Worm (Caenorhabditis elegans) whole organism, mixed stage, embryonic: ENCODE measurements around the gene K03H1.13.

ENCODE experiments used
- M03D4.4 ChIP-seq: sonication (generic microtip); optimal IDR thresholded peaks from 2 replicates; lab custom pipeline; 2017; ENCODE audit warnings: mild to moderate bottlenecking, missing genetic modification characterization, missing compliant biosample characterization
- bed-3 ChIP-seq: fragments of 200-800 bp; sonication (Bioruptor generic); optimal IDR thresholded peaks from 3 replicates; lab custom pipeline; 2018; ENCODE audit warnings: mild to moderate bottlenecking, missing genetic modification characterization, moderate library complexity, missing compliant biosample characterization
- blmp-1 ChIP-seq: fragments of 150-350 bp; optimal IDR thresholded peaks from 2 replicates; lab custom pipeline; 2014; ENCODE audit warnings: missing biosample characterization, missing genetic modification characterization
- ceh-39 ChIP-seq: fragments of 150-350 bp; optimal IDR thresholded peaks from 2 replicates; lab custom pipeline; 2014; ENCODE audit warnings: missing biosample characterization, missing genetic modification characterization
- ceh-43 ChIP-seq: fragments of 200-800 bp; sonication (Bioruptor generic); optimal IDR thresholded peaks from 2 replicates; lab custom pipeline; 2018; ENCODE audit warnings: mild to moderate bottlenecking, missing genetic modification characterization, moderate library complexity, missing compliant biosample characterization
- ceh-83 ChIP-seq: fragments of 200-800 bp; sonication (Bioruptor generic); optimal IDR thresholded peaks from 2 replicates; lab custom pipeline; 2018; ENCODE audit warnings: mild to moderate bottlenecking, missing genetic modification characterization, missing compliant biosample characterization
- ces-1 ChIP-seq: fragments of 150-350 bp; optimal IDR thresholded peaks from 2 replicates; lab custom pipeline; 2014; ENCODE audit warnings: missing biosample characterization, missing genetic modification reagents, missing genetic modification characterization
- cnd-1 ChIP-seq: fragments of 200-800 bp; sonication (Bioruptor generic); optimal IDR thresholded peaks from 2 replicates; lab custom pipeline; 2018; ENCODE audit warnings: mild to moderate bottlenecking, missing genetic modification characterization, missing compliant biosample characterization
- drap-1 ChIP-seq: fragments of 200-800 bp; sonication (Bioruptor generic); optimal IDR thresholded peaks from 3 replicates; lab custom pipeline; 2018; ENCODE audit warnings: mild to moderate bottlenecking, missing genetic modification characterization, missing compliant biosample characterization
- elt-1 ChIP-seq: sonication (generic microtip); optimal IDR thresholded peaks from 2 replicates; lab custom pipeline; 2017; ENCODE audit warnings: missing genetic modification characterization, mild to moderate bottlenecking, missing compliant biosample characterization, antibody characterized with exemption, moderate library complexity, borderline replicate concordance; ENCODE audit not compliant: insufficient read depth
- elt-3 ChIP-seq: fragments of 150-350 bp; optimal IDR thresholded peaks from 2 replicates; lab custom pipeline; 2014; ENCODE audit warnings: missing biosample characterization, missing genetic modification characterization
- flh-1 ChIP-seq: fragments of 200-800 bp; sonication (Bioruptor generic); optimal IDR thresholded peaks from 2 replicates; lab custom pipeline; 2018; ENCODE audit warnings: mild to moderate bottlenecking, missing genetic modification characterization, moderate library complexity, missing compliant biosample characterization
- ham-2 ChIP-seq: fragments of 200-800 bp; sonication (Bioruptor generic); optimal IDR thresholded peaks from 2 replicates; lab custom pipeline; 2018; ENCODE audit warnings: mild to moderate bottlenecking, missing genetic modification characterization, missing compliant biosample characterization
- hlh-1 ChIP-seq: fragments of 150-350 bp; optimal IDR thresholded peaks from 2 replicates; lab custom pipeline; 2014; ENCODE audit warnings: missing biosample characterization, missing genetic modification reagents, missing genetic modification characterization
- lin-13 ChIP-seq: fragments of 150-350 bp; optimal IDR thresholded peaks from 2 replicates; lab custom pipeline; 2014; ENCODE audit warnings: missing biosample characterization, missing genetic modification characterization
- lin-32 ChIP-seq: fragments of 200-800 bp; sonication (Bioruptor generic); optimal IDR thresholded peaks from 2 replicates; lab custom pipeline; 2018; ENCODE audit warnings: mild to moderate bottlenecking, missing genetic modification characterization, missing compliant biosample characterization
- lsy-2 ChIP-seq: fragments of 150-350 bp; optimal IDR thresholded peaks from 2 replicates; lab custom pipeline; 2014; ENCODE audit warnings: missing biosample characterization, missing genetic modification characterization
- mab-5 ChIP-seq: fragments of 150-350 bp; optimal IDR thresholded peaks from 2 replicates; lab custom pipeline; 2014; ENCODE audit warnings: missing biosample characterization, missing genetic modification characterization
- mep-1 ChIP-seq: fragments of 150-350 bp; optimal IDR thresholded peaks from 2 replicates; lab custom pipeline; 2017; ENCODE audit warnings: missing biosample characterization, missing genetic modification reagents, missing genetic modification characterization, inconsistent platforms
- mls-2 ChIP-seq: sonication (generic microtip); optimal IDR thresholded peaks from 2 replicates; lab custom pipeline; 2016; ENCODE audit warnings: mild to moderate bottlenecking, missing genetic modification characterization, moderate library complexity, missing compliant biosample characterization
- nhr-12 ChIP-seq: fragments of 150-350 bp; optimal IDR thresholded peaks from 2 replicates; lab custom pipeline; 2014; ENCODE audit warnings: missing biosample characterization, missing genetic modification characterization
- nhr-2 ChIP-seq: fragments of 150-350 bp; optimal IDR thresholded peaks from 2 replicates; lab custom pipeline; 2014; ENCODE audit warnings: missing biosample characterization, missing genetic modification characterization
- nhr-237 ChIP-seq: fragments of 150-350 bp; optimal IDR thresholded peaks from 2 replicates; lab custom pipeline; 2014; ENCODE audit warnings: missing biosample characterization, missing genetic modification characterization
- nhr-28 ChIP-seq: fragments of 150-350 bp; optimal IDR thresholded peaks from 2 replicates; lab custom pipeline; 2014; ENCODE audit warnings: missing biosample characterization, missing genetic modification characterization
- nhr-76 ChIP-seq: sonication (generic microtip); optimal IDR thresholded peaks from 2 replicates; lab custom pipeline; 2017; ENCODE audit warnings: missing biosample characterization, missing genetic modification characterization
- pha-4 ChIP-seq: fragments of 150-350 bp; optimal IDR thresholded peaks from 2 replicates; lab custom pipeline; 2018; ENCODE audit warnings: missing biosample characterization, missing genetic modification reagents, missing genetic modification characterization
- sem-2 ChIP-seq: fragments of 200-800 bp; sonication (Bioruptor generic); optimal IDR thresholded peaks from 2 replicates; lab custom pipeline; 2018; ENCODE audit warnings: mild to moderate bottlenecking, missing genetic modification characterization, missing compliant biosample characterization
- snpc-4 ChIP-seq: fragments of 150-350 bp; optimal IDR thresholded peaks from 2 replicates; lab custom pipeline; 2014; ENCODE audit warnings: missing biosample characterization, missing genetic modification characterization
- sptf-1 ChIP-seq: sonication (generic microtip); optimal IDR thresholded peaks from 2 replicates; lab custom pipeline; 2017; ENCODE audit warnings: mild to moderate bottlenecking, missing genetic modification characterization, moderate library complexity, missing compliant biosample characterization
- tbx-8 ChIP-seq: fragments of 200-800 bp; sonication (Bioruptor generic); optimal IDR thresholded peaks from 2 replicates; lab custom pipeline; 2018; ENCODE audit warnings: mild to moderate bottlenecking, missing genetic modification characterization, moderate library complexity, missing compliant biosample characterization
- unc-120 ChIP-seq: sonication (generic microtip); optimal IDR thresholded peaks from 2 replicates; lab custom pipeline; 2017; ENCODE audit warnings: missing genetic modification characterization, missing compliant biosample characterization; ENCODE audit not compliant: poor library complexity, severe bottlenecking
- unc-39 ChIP-seq: fragments of 150-350 bp; optimal IDR thresholded peaks from 2 replicates; lab custom pipeline; 2014; ENCODE audit warnings: missing biosample characterization, missing genetic modification characterization
- unc-62 ChIP-seq: fragments of 150-350 bp; optimal IDR thresholded peaks from 2 replicates; lab custom pipeline; 2014; ENCODE audit warnings: missing biosample characterization, missing genetic modification reagents, missing genetic modification characterization
- zip-8 ChIP-seq: fragments of 150-350 bp; optimal IDR thresholded peaks from 2 replicates; lab custom pipeline; 2014; ENCODE audit warnings: missing biosample characterization, missing genetic modification characterization

The K03H1.13 gene

ce11 chrIII:9972192-9972811 is 22.2 kb upstream of the K03H1.13 start:
- no peak for TF ChIP-seq zip-8 (tag; lab: Kevin White, UChicago)
- TF ChIP-seq snpc-4 (tag; lab: Kevin White, UChicago): no peak
- peak; percentile 66 for TF ChIP-seq ces-1 (GFP tag; lab: Kevin White, UChicago)

DNA sequence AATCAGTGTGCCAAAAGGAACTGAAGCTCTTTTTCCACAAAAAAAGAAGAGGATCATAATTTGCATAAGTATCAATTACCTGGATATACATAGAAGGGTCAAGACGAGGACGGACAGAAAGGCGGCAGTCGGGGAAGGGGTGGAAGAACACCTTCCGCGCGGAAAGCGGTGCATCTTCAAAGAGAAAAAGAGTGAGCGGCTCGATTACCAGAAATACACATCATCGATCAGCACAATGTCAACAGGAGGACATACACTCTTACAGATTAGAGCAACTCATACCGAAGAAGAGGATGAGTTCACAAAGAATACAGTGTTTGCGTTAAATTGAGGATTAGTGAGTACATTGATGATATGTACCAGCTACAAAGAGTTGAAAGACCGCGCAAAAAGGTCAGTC is 19.2 kb upstream of the K03H1.13 start:
- TF ChIP-seq nhr-2 (tag; lab: Kevin White, UChicago) (peak; percentile 77), nhr-76 (tag; lab: Kevin White, UChicago) (no peak)

DNA sequence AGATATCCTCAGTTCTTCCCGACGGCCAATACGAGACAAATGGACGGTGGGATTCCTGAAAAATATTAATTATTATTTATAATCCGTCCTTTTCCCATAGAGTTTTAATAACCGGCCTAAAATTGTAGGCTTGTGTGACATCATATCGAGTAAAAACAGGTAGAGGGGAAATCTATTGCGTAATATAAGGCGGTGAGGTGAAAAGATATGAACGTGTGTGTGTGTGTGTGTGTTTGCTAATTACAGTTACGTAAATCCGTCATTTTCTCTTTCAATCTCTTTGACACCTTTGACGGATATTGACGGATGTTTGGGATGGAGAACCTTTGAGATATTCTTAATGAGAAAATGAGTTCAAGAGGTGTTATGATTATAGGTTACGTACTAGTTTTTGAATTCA is 15.3 kb upstream of the K03H1.13 start:
- TF ChIP-seq lin-13 (tag; lab: Kevin White, UChicago): no peak
- TF ChIP-seq zip-8 (tag; lab: Kevin White, UChicago): peak; percentile 99
- TF ChIP-seq ham-2 (GFP tag; lab: Kevin White, UChicago): no peak
- no peak for TF ChIP-seq unc-39 (tag; lab: Kevin White, UChicago)
- TF ChIP-seq sptf-1: no peak
- no peak for TF ChIP-seq sem-2 (GFP tag; lab: Kevin White, UChicago)
- TF ChIP-seq pha-4: no peak
- TF ChIP-seq nhr-2 (tag; lab: Kevin White, UChicago): peak; percentile 92
- no peak for TF ChIP-seq mep-1 (tag; lab: Kevin White, UChicago)
- TF ChIP-seq mls-2 (tag; lab: Kevin White, UChicago): peak; percentile 12
- no peak for TF ChIP-seq nhr-28
- no peak for TF ChIP-seq hlh-1
- TF ChIP-seq flh-1 (GFP tag; lab: Kevin White, UChicago): no peak
- TF ChIP-seq ceh-43 (GFP tag; lab: Kevin White, UChicago): peak; percentile 32
- peak; percentile 65 for TF ChIP-seq unc-62 (GFP tag; lab: Kevin White, UChicago)
- TF ChIP-seq lin-32 (GFP tag; lab: Kevin White, UChicago): no peak
- TF ChIP-seq drap-1 (GFP tag; lab: Kevin White, UChicago): no peak
- no peak for TF ChIP-seq ces-1 (GFP tag; lab: Kevin White, UChicago)
- TF ChIP-seq unc-120: no peak
- no peak for TF ChIP-seq M03D4.4 (tag; lab: Kevin White, UChicago)
- TF ChIP-seq ceh-39: no peak
- no peak for TF ChIP-seq nhr-12 (tag; lab: Kevin White, UChicago)
- TF ChIP-seq bed-3 (GFP tag; lab: Kevin White, UChicago): no peak
- no peak for TF ChIP-seq tbx-8 (GFP tag; lab: Kevin White, UChicago)
- TF ChIP-seq elt-1 (tag; lab: Kevin White, UChicago): no peak
- no peak for TF ChIP-seq blmp-1 (tag; lab: Kevin White, UChicago)
- no peak for TF ChIP-seq snpc-4 (tag; lab: Kevin White, UChicago)
- peak; percentile 8 for TF ChIP-seq nhr-237 (tag; lab: Kevin White, UChicago)
- TF ChIP-seq mab-5: no peak
- TF ChIP-seq elt-3 (tag; lab: Kevin White, UChicago): no peak
- no peak for TF ChIP-seq ceh-83 (GFP tag; lab: Kevin White, UChicago)
- TF ChIP-seq cnd-1 (tag; lab: Kevin White, UChicago): peak; percentile 13

DNA sequence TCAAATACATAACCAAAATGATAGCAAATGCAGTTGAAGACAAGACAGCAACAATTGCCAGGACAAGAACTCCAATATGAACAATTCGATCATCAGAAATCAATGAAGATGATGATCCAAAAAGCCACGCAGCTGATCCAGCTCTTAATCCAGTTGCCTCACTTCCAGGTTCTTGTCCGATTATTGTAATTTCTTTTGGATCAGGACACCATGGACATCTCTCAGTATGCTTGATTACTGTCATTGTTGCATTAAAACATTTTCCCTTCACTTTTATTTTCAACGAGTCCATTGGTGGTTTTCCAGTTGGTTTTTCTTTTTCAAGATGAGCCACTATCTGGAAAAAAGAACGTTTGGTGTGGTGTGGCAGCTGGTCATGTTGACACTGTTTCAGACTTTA is 14.3 kb upstream of the K03H1.13 start:
- no peak for TF ChIP-seq lin-32 (GFP tag; lab: Kevin White, UChicago)

- TF ChIP-seq pha-4: no peak
- no peak for TF ChIP-seq lsy-2 (tag; lab: Kevin White, UChicago)
- TF ChIP-seq ham-2 (GFP tag; lab: Kevin White, UChicago): no peak
- no peak for TF ChIP-seq hlh-1
- no peak for TF ChIP-seq ces-1 (GFP tag; lab: Kevin White, UChicago)
- no peak for TF ChIP-seq nhr-28
- TF ChIP-seq zip-8 (tag; lab: Kevin White, UChicago): peak; percentile 97
These were observed 13.3 kb upstream of the K03H1.13 start for ce11 chrIII:9963447-9963846.
